Worm (Caenorhabditis elegans) whole organism, L2 larva: ENCODE data around the gene taf-9.

Experiments used
- C34F6.9 ChIP-seq: fragments of 150-350 bp; optimal IDR thresholded peaks from 2 replicates; lab custom pipeline; 2014; ENCODE audit warnings: missing biosample characterization, missing genetic modification characterization
- F13H6.1 ChIP-seq: sonication (generic microtip); optimal IDR thresholded peaks from 2 replicates; lab custom pipeline; 2016; ENCODE audit warnings: missing genetic modification characterization, missing compliant biosample characterization
- R02D3.7 ChIP-seq: fragments of 150-350 bp; optimal IDR thresholded peaks from 2 replicates; lab custom pipeline; 2014; ENCODE audit warnings: missing biosample characterization, missing genetic modification characterization
- Y55F3AM.14 ChIP-seq: fragments of 200-800 bp; sonication (Bioruptor generic); optimal IDR thresholded peaks from 2 replicates; lab custom pipeline; 2018; ENCODE audit warnings: mild to moderate bottlenecking, missing genetic modification characterization, missing compliant biosample characterization
- ZK546.5 ChIP-seq: sonication (generic microtip); optimal IDR thresholded peaks from 2 replicates; lab custom pipeline; 2017; ENCODE audit warnings: missing biosample characterization, missing genetic modification characterization
- alr-1 ChIP-seq: fragments of 150-350 bp; optimal IDR thresholded peaks from 2 replicates; lab custom pipeline; 2014; ENCODE audit warnings: missing biosample characterization, missing genetic modification characterization
- aly-2 ChIP-seq: fragments of 150-350 bp; optimal IDR thresholded peaks from 2 replicates; lab custom pipeline; 2014; ENCODE audit warnings: missing biosample characterization, missing genetic modification characterization
- ama-1 ChIP-seq: fragments of 150-350 bp; optimal IDR thresholded peaks from 2 replicates; lab custom pipeline; 2018; ENCODE audit warnings: inconsistent platforms
- blmp-1 ChIP-seq: sonication (generic microtip); optimal IDR thresholded peaks from 2 replicates; lab custom pipeline; 2017; ENCODE audit warnings: missing genetic modification characterization, mild to moderate bottlenecking, missing compliant biosample characterization, antibody characterized with exemption, moderate library complexity; ENCODE audit not compliant: insufficient read depth
- ceh-16 ChIP-seq: fragments of 150-350 bp; optimal IDR thresholded peaks from 2 replicates; lab custom pipeline; 2014; ENCODE audit warnings: missing biosample characterization, missing genetic modification characterization
- ceh-82 ChIP-seq: fragments of 150-350 bp; optimal IDR thresholded peaks from 2 replicates; lab custom pipeline; 2014; ENCODE audit warnings: missing biosample characterization, missing genetic modification characterization
- crh-2 ChIP-seq: sonication (generic microtip); optimal IDR thresholded peaks from 2 replicates; lab custom pipeline; 2017; ENCODE audit warnings: missing biosample characterization, missing genetic modification characterization
- dmd-4 ChIP-seq: sonication (generic microtip); optimal IDR thresholded peaks from 2 replicates; lab custom pipeline; 2017; ENCODE audit warnings: missing biosample characterization, missing genetic modification characterization
- egl-27 ChIP-seq: sonication (generic microtip); optimal IDR thresholded peaks from 3 replicates; lab custom pipeline; 2017; ENCODE audit warnings: missing biosample characterization, missing genetic modification reagents, missing genetic modification characterization
- elt-1 ChIP-seq: fragments of 150-350 bp; optimal IDR thresholded peaks from 2 replicates; lab custom pipeline; 2014; ENCODE audit warnings: missing biosample characterization, missing genetic modification characterization
- elt-3 ChIP-seq: sonication (generic microtip); optimal IDR thresholded peaks from 2 replicates; lab custom pipeline; 2017; ENCODE audit warnings: missing biosample characterization, missing genetic modification characterization
- fos-1 ChIP-seq: fragments of 150-350 bp; optimal IDR thresholded peaks from 2 replicates; lab custom pipeline; 2014; ENCODE audit warnings: missing biosample characterization, missing genetic modification characterization
- gmeb-1 ChIP-seq: fragments of 150-350 bp; optimal IDR thresholded peaks from 2 replicates; lab custom pipeline; 2014; ENCODE audit warnings: missing biosample characterization, missing genetic modification characterization
- lin-11 ChIP-seq: fragments of 150-350 bp; sonication (generic microtip); optimal IDR thresholded peaks from 2 replicates; lab custom pipeline; 2014; ENCODE audit warnings: missing biosample characterization, missing genetic modification characterization, inconsistent platforms, mixed read lengths
- lin-13 ChIP-seq: fragments of 150-350 bp; optimal IDR thresholded peaks from 2 replicates; lab custom pipeline; 2014; ENCODE audit warnings: missing biosample characterization, missing genetic modification reagents, missing genetic modification characterization
- lin-39 ChIP-seq: fragments of 150-350 bp; optimal IDR thresholded peaks from 2 replicates; lab custom pipeline; 2014; ENCODE audit warnings: missing biosample characterization, missing genetic modification reagents, missing genetic modification characterization
- lsy-2 ChIP-seq, 2 experiments: fragments of 150-350 bp in 1 of 2; sonication (generic microtip) in 1 of 2; optimal IDR thresholded peaks; 2 replicates each; lab custom pipeline; 2014 to 2017; ENCODE audit warnings: missing biosample characterization in 2 of 2, missing genetic modification characterization in 2 of 2
- mab-5 ChIP-seq: fragments of 150-350 bp; optimal IDR thresholded peaks from 2 replicates; lab custom pipeline; 2014; ENCODE audit warnings: missing biosample characterization, missing genetic modification characterization
- mbf-1 ChIP-seq: sonication (generic microtip); optimal IDR thresholded peaks from 2 replicates; lab custom pipeline; 2017; ENCODE audit warnings: missing biosample characterization, missing genetic modification characterization
- mdl-1 ChIP-seq, 2 experiments: fragments of 150-350 bp in 1 of 2; sonication (generic microtip) in 1 of 2; optimal IDR thresholded peaks; 2 replicates each; lab custom pipeline; 2017; ENCODE audit warnings: missing biosample characterization in 2 of 2, missing genetic modification characterization in 2 of 2
- nhr-10 ChIP-seq: sonication (generic microtip); optimal IDR thresholded peaks from 2 replicates; lab custom pipeline; 2017; ENCODE audit warnings: missing biosample characterization, missing genetic modification characterization
- nhr-11 ChIP-seq: fragments of 150-350 bp; optimal IDR thresholded peaks from 2 replicates; lab custom pipeline; 2014; ENCODE audit warnings: missing biosample characterization, missing genetic modification characterization
- nhr-12 ChIP-seq: fragments of 150-350 bp; optimal IDR thresholded peaks from 2 replicates; lab custom pipeline; 2014; ENCODE audit warnings: missing biosample characterization, missing genetic modification characterization
- nhr-129 ChIP-seq: fragments of 150-350 bp; optimal IDR thresholded peaks from 2 replicates; lab custom pipeline; 2014; ENCODE audit warnings: missing biosample characterization, missing genetic modification characterization
- nhr-21 ChIP-seq: fragments of 150-350 bp; optimal IDR thresholded peaks from 2 replicates; lab custom pipeline; 2014; ENCODE audit warnings: missing biosample characterization, missing genetic modification characterization
- nhr-23 ChIP-seq: fragments of 150-350 bp; optimal IDR thresholded peaks from 2 replicates; lab custom pipeline; 2014; ENCODE audit warnings: missing biosample characterization, missing genetic modification reagents, missing genetic modification characterization
- nhr-237 ChIP-seq: fragments of 150-350 bp; optimal IDR thresholded peaks from 2 replicates; lab custom pipeline; 2014; ENCODE audit warnings: missing biosample characterization, missing genetic modification characterization
- nhr-25 ChIP-seq: fragments of 150-350 bp; sonication (generic microtip); optimal IDR thresholded peaks from 3 replicates; lab custom pipeline; 2014; ENCODE audit warnings: missing biosample characterization, missing genetic modification characterization
- nhr-6 ChIP-seq: fragments of 150-350 bp; optimal IDR thresholded peaks from 2 replicates; lab custom pipeline; 2014; ENCODE audit warnings: missing biosample characterization, missing genetic modification characterization
- nhr-77 ChIP-seq: fragments of 150-350 bp; optimal IDR thresholded peaks from 2 replicates; lab custom pipeline; 2014; ENCODE audit warnings: missing biosample characterization, missing genetic modification characterization
- peb-1 ChIP-seq: fragments of 150-350 bp; optimal IDR thresholded peaks from 2 replicates; lab custom pipeline; 2014; ENCODE audit warnings: missing biosample characterization, missing genetic modification characterization
- sem-4 ChIP-seq: fragments of 150-350 bp; optimal IDR thresholded peaks from 2 replicates; lab custom pipeline; 2014; ENCODE audit warnings: missing biosample characterization, missing genetic modification reagents, missing genetic modification characterization
- skn-1 ChIP-seq: sonication (generic microtip); optimal IDR thresholded peaks from 2 replicates; lab custom pipeline; 2017; ENCODE audit warnings: missing biosample characterization, missing genetic modification characterization
- sma-3 ChIP-seq: sonication (generic microtip); optimal IDR thresholded peaks from 2 replicates; lab custom pipeline; 2016; ENCODE audit warnings: missing genetic modification reagents, missing genetic modification characterization, missing compliant biosample characterization
- sma-9 ChIP-seq, 2 experiments: fragments of 150-350 bp in 1 of 2; sonication (generic microtip) in 1 of 2; optimal IDR thresholded peaks; 2 replicates each; lab custom pipeline; 2014 to 2016; ENCODE audit warnings: missing genetic modification characterization in 2 of 2, mild to moderate bottlenecking in 1 of 2, missing biosample characterization in 1 of 2, missing compliant biosample characterization in 1 of 2, missing genetic modification reagents in 1 of 2, moderate library complexity in 1 of 2
- snpc-4 ChIP-seq: fragments of 150-350 bp; optimal IDR thresholded peaks from 2 replicates; lab custom pipeline; 2014; ENCODE audit warnings: missing biosample characterization, missing genetic modification characterization
- unc-39 ChIP-seq: fragments of 150-350 bp; optimal IDR thresholded peaks from 2 replicates; lab custom pipeline; 2014; ENCODE audit warnings: missing biosample characterization, missing genetic modification characterization
- unc-55 ChIP-seq: fragments of 150-350 bp; sonication (generic microtip); optimal IDR thresholded peaks from 3 replicates; lab custom pipeline; 2014; ENCODE audit warnings: missing biosample characterization, missing genetic modification reagents, missing genetic modification characterization
- unc-62 ChIP-seq: fragments of 150-350 bp; optimal IDR thresholded peaks from 2 replicates; lab custom pipeline; 2014; ENCODE audit warnings: missing biosample characterization, missing genetic modification reagents, missing genetic modification characterization
- zag-1 ChIP-seq: fragments of 150-350 bp; optimal IDR thresholded peaks from 2 replicates; lab custom pipeline; 2014; ENCODE audit warnings: missing biosample characterization, missing genetic modification characterization
- ztf-1 ChIP-seq: fragments of 200-800 bp; sonication (Bioruptor generic); conservative IDR thresholded peaks from 2 replicates; pipeline ENCODE4 v1.3.6; 2022; ENCODE audit warnings: missing genetic modification characterization, missing compliant biosample characterization
- ztf-11 ChIP-seq: sonication (generic microtip); optimal IDR thresholded peaks from 2 replicates; lab custom pipeline; 2017; ENCODE audit warnings: missing biosample characterization, missing genetic modification characterization
- ztf-4 ChIP-seq: fragments of 150-350 bp; optimal IDR thresholded peaks from 2 replicates; lab custom pipeline; 2014; ENCODE audit warnings: missing biosample characterization, missing genetic modification characterization

taf-9 gene

DNA sequence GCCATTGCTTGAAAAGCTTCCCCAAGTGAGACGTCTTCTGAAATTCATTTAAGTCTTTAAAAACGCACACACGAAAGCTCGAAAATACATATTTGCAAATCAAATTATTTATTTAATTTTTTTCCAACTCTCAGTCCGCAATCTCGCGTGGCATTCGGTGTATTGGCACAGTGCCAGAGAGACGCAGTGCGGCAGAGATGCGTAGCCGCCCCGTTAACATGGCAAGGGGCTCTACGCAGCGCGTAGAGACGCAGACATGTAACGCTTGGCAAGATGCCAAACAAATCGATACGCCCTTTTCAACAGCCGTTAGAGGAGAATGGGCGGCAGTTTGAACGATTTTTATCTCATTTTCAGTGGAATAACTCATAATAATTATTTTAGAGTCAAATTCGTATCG lies 19.5 kb downstream of the taf-9 start, which contains the start of the genes drr-2 and set-16:
Gene drr-2 (minus strand): TSS at position 37 of the 400 bp plus-strand sequence.
Gene set-16 (plus strand): TSS at position 383 of the 400 bp plus-strand sequence.
- TF ChIP-seq unc-55 (GFP tag; lab: Kevin White, UChicago): peak; percentile 99
- peak; percentile 96 for TF ChIP-seq gmeb-1 (tag; lab: Kevin White, UChicago)
- TF ChIP-seq zag-1 (tag; lab: Kevin White, UChicago): peak; percentile 97
- peak; percentile 98 for TF ChIP-seq egl-27 (tag; lab: Kevin White, UChicago)
- TF ChIP-seq F13H6.1: peak; percentile 99
- TF ChIP-seq lin-11 (tag; lab: Kevin White, UChicago): peak; percentile 99
- TF ChIP-seq nhr-237 (tag; lab: Kevin White, UChicago): peak; percentile 92
- TF ChIP-seq skn-1 (tag; lab: Kevin White, UChicago): peak; percentile 84
- no peak for TF ChIP-seq mbf-1 (tag; lab: Kevin White, UChicago)
- peak; percentile 39 for TF ChIP-seq lin-39 (tag; lab: Kevin White, UChicago)
- peak; percentile 90 for TF ChIP-seq blmp-1
- peak; percentile 98 for TF ChIP-seq mab-5 (tag; lab: Kevin White, UChicago)
- TF ChIP-seq ama-1 (lab: Kevin White, UChicago): peak; percentile 68
- TF ChIP-seq R02D3.7 (tag; lab: Kevin White, UChicago): peak; percentile 79
- peak; percentile 52 for TF ChIP-seq ztf-11 (tag; lab: Kevin White, UChicago)
- TF ChIP-seq lin-13 (GFP tag; lab: Kevin White, UChicago): peak; percentile 99
- peak; percentile 94 for TF ChIP-seq nhr-10 (tag; lab: Kevin White, UChicago)
- TF ChIP-seq aly-2 (tag; lab: Kevin White, UChicago): no peak
- peak; percentile 99 for TF ChIP-seq nhr-25 (tag; lab: Kevin White, UChicago)
- peak; percentile 90 for TF ChIP-seq snpc-4 (tag; lab: Kevin White, UChicago)
- peak; percentile 98 for TF ChIP-seq fos-1 (tag; lab: Kevin White, UChicago)
- TF ChIP-seq C34F6.9 (tag; lab: Kevin White, UChicago): peak; percentile 100
- peak; percentile 99 for TF ChIP-seq nhr-21 (tag; lab: Kevin White, UChicago)
- TF ChIP-seq ztf-4 (tag; lab: Kevin White, UChicago): peak; percentile 97
- peak; percentile 100 for TF ChIP-seq sma-3 (GFP tag; lab: Kevin White, UChicago)
- no peak for TF ChIP-seq unc-39 (tag; lab: Kevin White, UChicago)
- TF ChIP-seq unc-62 (GFP tag; lab: Kevin White, UChicago): peak; percentile 88
- peak; percentile 96 to 98 for TF ChIP-seq lsy-2 (tag; optimal IDR thresholded peaks at IDR 0.05; lab: Kevin White, UChicago)
- peak; percentile 95 for TF ChIP-seq nhr-6 (tag; lab: Kevin White, UChicago)
- TF ChIP-seq crh-2: peak; percentile 99
- TF ChIP-seq nhr-23: no peak
- TF ChIP-seq alr-1 (tag; lab: Kevin White, UChicago): no peak
- TF ChIP-seq nhr-12 (tag; lab: Kevin White, UChicago): peak; percentile 61
- TF ChIP-seq elt-3: no peak
- TF ChIP-seq ceh-16 (tag; lab: Kevin White, UChicago): peak; percentile 97
- peak; percentile 96 for TF ChIP-seq Y55F3AM.14 (GFP tag; lab: Kevin White, UChicago)
- peak; percentile 36 for TF ChIP-seq elt-1
- TF ChIP-seq peb-1 (tag; lab: Kevin White, UChicago): no peak
- peak; percentile 28 for TF ChIP-seq nhr-11 (tag; lab: Kevin White, UChicago)
- TF ChIP-seq sem-4 (tag; lab: Kevin White, UChicago): peak; percentile 97
- no peak for TF ChIP-seq ztf-1 (GFP tag; lab: Robert Waterston, UW)
- peak; percentile 33 to 82 for TF ChIP-seq mdl-1 (tag; optimal IDR thresholded peaks at IDR 0.05; lab: Kevin White, UChicago)
- TF ChIP-seq sma-9 (GFP tag; optimal IDR thresholded peaks at IDR 0.05; lab: Kevin White, UChicago): peak; percentile 97
- no peak for TF ChIP-seq sma-9 (tag; optimal IDR thresholded peaks at IDR 0.05; lab: Kevin White, UChicago)
- peak; percentile 93 for TF ChIP-seq nhr-77
- TF ChIP-seq nhr-129 (tag; lab: Kevin White, UChicago): peak; percentile 95
- TF ChIP-seq ZK546.5 (tag; lab: Kevin White, UChicago): peak; percentile 89
- TF ChIP-seq ceh-82 (tag; lab: Kevin White, UChicago): peak; percentile 93
- peak; percentile 36 for TF ChIP-seq dmd-4 (tag; lab: Kevin White, UChicago)
